Worm (Caenorhabditis elegans) whole organism, L4/young adult: Measurements from ENCODE around the gene Y25C1A.14.

Source experiments
- W03F9.2 ChIP-seq: fragments of 150-350 bp; optimal IDR thresholded peaks from 2 replicates; lab custom pipeline; 2014; ENCODE audit warnings: missing biosample characterization, missing genetic modification characterization
- dao-5 ChIP-seq: sonication (generic microtip); optimal IDR thresholded peaks from 2 replicates; lab custom pipeline; 2016; ENCODE audit warnings: missing genotype, missing genetic modification characterization, moderate library complexity, missing compliant biosample characterization
- him-1 ChIP-seq: sonication (generic microtip); optimal IDR thresholded peaks from 2 replicates; lab custom pipeline; 2016; ENCODE audit warnings: missing genotype, missing genetic modification reagents, missing genetic modification characterization, missing compliant biosample characterization

Y25C1A.14 gene

ce11 chrII:3113289-3113688, 16.5 kb upstream of the Y25C1A.14 start:
- TF ChIP-seq W03F9.2 (tag; lab: Kevin White, UChicago) = no peak
- TF ChIP-seq dao-5 = no peak

DNA sequence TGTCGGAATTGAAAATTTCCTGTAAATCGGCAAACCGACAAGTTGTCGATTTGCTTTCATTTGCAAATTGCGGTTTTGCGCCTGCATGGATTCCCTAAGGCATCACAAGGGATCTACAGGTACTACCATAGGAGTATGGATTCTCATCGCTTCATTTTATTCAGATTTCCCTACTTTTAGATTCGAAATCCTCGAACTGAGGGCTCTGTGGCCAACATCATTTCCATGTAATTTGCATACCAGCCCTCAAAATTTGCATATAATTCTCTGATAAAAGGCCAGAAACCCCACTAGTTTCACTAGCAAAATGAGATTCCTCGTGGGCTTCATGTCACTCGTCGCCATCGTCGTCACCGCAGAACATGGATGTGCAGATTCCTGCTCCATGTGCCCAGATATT, 15.6 kb upstream of the Y25C1A.14 start, which contains the start of gene Y25C1A.2:
TSS of gene Y25C1A.2 (plus strand) at position 301 of the 400 bp plus-strand sequence.
- no peak for TF ChIP-seq dao-5
- TF ChIP-seq W03F9.2 (tag; lab: Kevin White, UChicago) = no peak
- no peak for TF ChIP-seq him-1 (tag; lab: Kevin White, UChicago)

- TF ChIP-seq him-1 (tag; lab: Kevin White, UChicago) (no peak), dao-5 (no peak), W03F9.2 (tag; lab: Kevin White, UChicago) (no peak)
Measured at ce11 chrII:3111147-3111546, 14.4 kb upstream of the Y25C1A.14 start, which contains the start of gene Y25C1A.13. Gene Y25C1A.13, minus strand, starts transcription at chrII:3111247.

- no peak for TF ChIP-seq dao-5
- no peak for TF ChIP-seq him-1 (tag; lab: Kevin White, UChicago)
- TF ChIP-seq W03F9.2 (tag; lab: Kevin White, UChicago) = no peak
Measured at ce11 chrII:3110099-3110498, 13.3 kb upstream of the Y25C1A.14 start.

ce11 chrII:3109533-3109932, 12.8 kb upstream of the Y25C1A.14 start:
- TF ChIP-seq him-1 (tag; lab: Kevin White, UChicago) (no peak), W03F9.2 (tag; lab: Kevin White, UChicago) (no peak), dao-5 (no peak)

- TF ChIP-seq him-1 (tag; lab: Kevin White, UChicago) (no peak), dao-5 (no peak), W03F9.2 (tag; lab: Kevin White, UChicago) (no peak)
Measured at ce11 chrII:3108101-3108500, 11.3 kb upstream of the Y25C1A.14 start.

ce11 chrII:3105765-3106164, 9.0 kb upstream of the Y25C1A.14 start, which contains the start of gene clec-122:
Gene clec-122, plus strand, starts transcription at chrII:3106065.
- TF ChIP-seq dao-5 (no peak), W03F9.2 (tag; lab: Kevin White, UChicago) (no peak), him-1 (tag; lab: Kevin White, UChicago) (no peak)

- TF ChIP-seq dao-5 = no peak
- TF ChIP-seq W03F9.2 (tag; lab: Kevin White, UChicago) = no peak
Measured at ce11 chrII:3102018-3102417, 5.3 kb upstream of the Y25C1A.14 start, which contains the start of gene clec-121. Gene clec-121, plus strand, starts transcription at chrII:3102318.

ce11 chrII:3100546-3100945, 3.8 kb upstream of the Y25C1A.14 start, which contains the start of gene srg-24:
Gene srg-24, minus strand, starts transcription at chrII:3100646.
- no peak for TF ChIP-seq him-1 (tag; lab: Kevin White, UChicago)
- TF ChIP-seq dao-5 = no peak
- no peak for TF ChIP-seq W03F9.2 (tag; lab: Kevin White, UChicago)

DNA sequence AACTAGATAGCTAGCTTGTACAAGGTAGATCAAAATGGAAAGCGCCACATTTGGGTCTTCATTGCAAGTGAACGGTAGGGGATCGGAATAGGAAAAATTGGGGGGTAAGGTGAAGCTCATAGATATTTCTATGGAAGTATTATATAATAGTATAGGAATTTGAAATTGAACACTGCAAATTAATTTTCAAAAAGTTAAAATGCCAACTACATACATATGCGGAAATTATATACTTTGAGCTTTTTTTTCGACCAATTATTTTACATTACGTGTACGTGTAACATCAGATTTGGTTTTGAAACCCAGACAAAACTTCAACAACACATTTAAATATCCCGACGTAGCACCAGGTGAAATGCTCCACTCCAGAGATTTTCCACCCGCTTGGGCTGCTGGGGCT, 697 bp downstream of the Y25C1A.14 start, which contains the start of gene srg-23:
TSS of gene srg-23 (minus strand) at position 101 of the 400 bp plus-strand sequence.
- TF ChIP-seq dao-5 = no peak
- TF ChIP-seq him-1 (tag; lab: Kevin White, UChicago) = no peak
- TF ChIP-seq W03F9.2 (tag; lab: Kevin White, UChicago) = no peak

DNA sequence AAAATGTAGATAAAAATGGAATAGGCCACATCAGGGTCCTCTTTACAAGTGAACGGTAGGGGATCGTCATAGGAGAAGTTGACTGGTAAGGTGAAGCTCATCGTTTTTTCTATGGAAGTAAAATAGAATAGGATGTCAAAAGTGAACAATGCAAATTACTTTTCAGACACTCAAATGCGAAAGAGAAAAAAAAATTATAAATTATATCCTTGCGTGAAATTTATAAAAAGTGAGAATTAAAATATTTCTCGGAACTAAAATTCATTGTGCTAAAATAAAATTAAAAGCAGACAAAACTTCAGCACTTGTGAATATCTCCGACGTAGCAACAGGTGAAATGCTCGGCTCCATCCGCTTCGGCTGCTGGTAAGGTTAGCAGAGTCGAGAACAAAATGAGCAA, 3.4 kb downstream of the Y25C1A.14 start, which contains the start of gene srg-22:
TSS of gene srg-22 (minus strand) at position 101 of the 400 bp plus-strand sequence.
- no peak for TF ChIP-seq dao-5
- TF ChIP-seq him-1 (tag; lab: Kevin White, UChicago) = no peak
- TF ChIP-seq W03F9.2 (tag; lab: Kevin White, UChicago) = no peak

DNA sequence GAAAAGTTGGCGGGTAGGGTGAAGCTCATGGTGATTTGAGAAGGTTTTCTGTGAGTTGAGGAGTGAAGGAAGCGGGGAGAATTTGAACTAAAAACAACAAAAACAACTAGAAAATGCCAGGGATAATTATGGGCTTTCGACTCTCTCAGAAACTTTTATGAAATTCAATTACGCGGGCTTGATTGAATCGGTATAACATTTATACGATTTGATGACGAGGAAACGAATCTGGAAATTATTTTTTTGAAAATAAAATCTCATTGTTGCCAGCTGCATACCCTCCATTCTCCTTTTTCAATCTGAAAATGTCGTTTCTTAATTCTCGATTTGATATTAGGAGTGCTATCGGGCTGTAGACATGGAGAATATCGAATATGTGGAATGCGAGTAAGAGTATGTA, 5.5 kb downstream of the Y25C1A.14 start, which contains the start of gene srg-21:
TSS of gene srg-21 (minus strand) at position 101 of the 400 bp plus-strand sequence.
- no peak for TF ChIP-seq W03F9.2 (tag; lab: Kevin White, UChicago)
- TF ChIP-seq him-1 (tag; lab: Kevin White, UChicago) = no peak
- TF ChIP-seq dao-5 = no peak

DNA sequence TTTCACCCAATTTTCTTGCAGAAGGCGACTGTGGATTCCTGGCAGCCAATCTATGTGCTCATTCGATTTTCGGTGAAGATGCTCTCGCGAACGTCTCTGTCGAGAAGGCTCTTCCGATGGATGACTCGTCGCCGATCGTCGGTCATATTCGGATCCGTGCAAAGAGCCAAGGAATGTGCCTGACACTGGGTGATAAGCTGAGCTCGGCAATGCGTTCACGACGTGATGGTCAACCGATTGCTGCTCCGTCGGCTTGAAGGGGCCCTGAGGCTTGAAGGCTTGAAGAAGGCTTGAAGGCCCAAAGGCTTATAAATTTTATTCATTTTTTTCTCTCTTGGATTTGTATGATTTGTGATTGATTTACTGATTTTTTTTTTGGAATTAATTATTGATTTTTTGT, 9.6 kb downstream of the Y25C1A.14 start:
- TF ChIP-seq W03F9.2 (tag; lab: Kevin White, UChicago) (no peak), dao-5 (no peak), him-1 (tag; lab: Kevin White, UChicago) (no peak)

- TF ChIP-seq W03F9.2 (tag; lab: Kevin White, UChicago) (no peak), him-1 (tag; lab: Kevin White, UChicago) (no peak), dao-5 (no peak)
Measured at ce11 chrII:3078496-3078895, 18.3 kb downstream of the Y25C1A.14 start, which contains the start of gene copb-1. Gene copb-1, plus strand, starts transcription at chrII:3078796.

DNA sequence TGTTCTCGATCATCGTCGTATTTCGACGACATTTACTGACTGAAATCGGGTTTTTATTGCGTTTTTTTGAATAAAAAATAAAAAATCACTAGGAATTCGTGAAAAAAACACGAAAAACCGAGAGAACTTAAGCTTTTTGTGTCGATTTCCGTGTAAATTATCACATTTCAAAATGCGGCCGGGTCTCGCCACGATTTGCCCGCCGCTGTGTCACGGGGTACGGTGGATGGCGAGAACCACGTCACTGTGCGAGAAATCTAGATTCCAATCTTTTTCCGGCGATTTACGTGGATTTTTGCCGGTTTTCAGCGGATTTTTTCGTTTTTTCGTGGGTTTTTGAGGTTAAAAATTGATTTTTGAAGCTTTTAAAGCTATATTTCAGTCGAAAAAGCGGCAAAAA, 19.8 kb downstream of the Y25C1A.14 start, which contains the start of gene Y25C1A.8:
TSS of gene Y25C1A.8 (minus strand) at position 45 of the 400 bp plus-strand sequence.
- TF ChIP-seq dao-5 (no peak), W03F9.2 (tag; lab: Kevin White, UChicago) (peak; percentile 79), him-1 (tag; lab: Kevin White, UChicago) (peak; percentile 70)
